Worm (Caenorhabditis elegans) whole organism, late embryonic: Measurements from ENCODE around the gene vamp-8.

ENCODE experiments used
- K02D7.2 ChIP-seq: sonication (generic microtip); optimal IDR thresholded peaks from 2 replicates; lab custom pipeline; 2017; ENCODE audit warnings: mild to moderate bottlenecking, missing genetic modification characterization, missing compliant biosample characterization
- K09A11.1 ChIP-seq: sonication (generic microtip); optimal IDR thresholded peaks from 2 replicates; lab custom pipeline; 2017; ENCODE audit warnings: antibody characterized with exemption, mild to moderate bottlenecking, missing genetic modification characterization, missing compliant biosample characterization; ENCODE audit not compliant: insufficient read depth
- ama-1 ChIP-seq: fragments of 150-350 bp; optimal IDR thresholded peaks from 2 replicates; lab custom pipeline; 2014
- ceh-18 ChIP-seq: sonication (generic microtip); optimal IDR thresholded peaks from 2 replicates; lab custom pipeline; 2016; ENCODE audit warnings: missing genetic modification characterization, missing compliant biosample characterization
- hlh-13 ChIP-seq: fragments of 200-800 bp; sonication (Bioruptor generic); optimal IDR thresholded peaks from 2 replicates; lab custom pipeline; 2018; ENCODE audit warnings: mild to moderate bottlenecking, missing genetic modification characterization, missing compliant biosample characterization
- lim-6 ChIP-seq: sonication (generic microtip); optimal IDR thresholded peaks from 2 replicates; lab custom pipeline; 2016; ENCODE audit warnings: missing genetic modification characterization, missing compliant biosample characterization
- nhr-11 ChIP-seq: fragments of 150-350 bp; optimal IDR thresholded peaks from 2 replicates; lab custom pipeline; 2014; ENCODE audit warnings: missing biosample characterization, missing genetic modification characterization
- nhr-232 ChIP-seq: sonication (generic microtip); optimal IDR thresholded peaks from 2 replicates; lab custom pipeline; 2016; ENCODE audit warnings: missing genetic modification characterization, missing compliant biosample characterization
- odd-2 ChIP-seq: sonication (generic microtip); optimal IDR thresholded peaks from 2 replicates; lab custom pipeline; 2017; ENCODE audit warnings: antibody characterized with exemption, mild to moderate bottlenecking, missing genetic modification characterization, missing compliant biosample characterization
- pqm-1 ChIP-seq: sonication (generic microtip); optimal IDR thresholded peaks from 2 replicates; lab custom pipeline; 2016; ENCODE audit warnings: missing genetic modification characterization, missing compliant biosample characterization
- sdc-2 ChIP-seq: sonication (generic microtip); optimal IDR thresholded peaks from 2 replicates; lab custom pipeline; 2016; ENCODE audit warnings: missing genotype, missing genetic modification characterization, missing compliant biosample characterization
- unc-3 ChIP-seq, 2 experiments: fragments of 200-800 bp in 1 of 2; sonication (Bioruptor generic) in 1 of 2; sonication (generic microtip) in 1 of 2; conservative IDR thresholded peaks in 1 of 2; optimal IDR thresholded peaks in 1 of 2; 2 replicates each; pipeline versions ENCODE4 v1.3.6 to Lab custom; 2016 to 2022; ENCODE audit warnings: missing compliant biosample characterization in 2 of 2, missing genetic modification characterization in 2 of 2, missing genetic modification reagents in 1 of 2

DNA sequence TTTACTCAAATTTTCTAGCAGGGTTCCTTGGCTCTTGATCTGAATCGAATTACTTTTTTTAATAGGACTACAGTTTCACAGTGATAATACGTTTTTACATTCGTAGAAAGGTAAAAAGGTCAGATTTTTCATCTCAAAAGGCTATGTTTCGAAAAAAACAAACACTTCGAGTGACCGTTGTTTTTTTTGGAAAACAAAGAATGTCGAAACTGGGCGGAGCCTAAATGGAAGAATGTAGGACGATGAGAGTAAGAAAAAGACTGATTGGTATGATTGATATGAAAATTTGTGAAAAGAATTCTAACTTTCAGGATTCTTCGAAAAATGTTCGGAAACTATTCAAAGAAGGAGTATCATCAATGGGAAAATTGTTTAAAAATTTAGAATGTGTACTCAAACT lies 47.9 kb upstream of the vamp-8 start, which contains the start of gene Y37A1A.2:
- no peak for TF ChIP-seq odd-2 (tag; lab: Kevin White, UChicago)
- TF ChIP-seq lim-6 (tag; lab: Kevin White, UChicago): no peak
- no peak for TF ChIP-seq K02D7.2
- no peak for TF ChIP-seq ceh-18 (tag; lab: Kevin White, UChicago)
- no peak for TF ChIP-seq nhr-11 (tag; lab: Kevin White, UChicago)
- TF ChIP-seq hlh-13 (GFP tag; lab: Kevin White, UChicago): no peak
- no peak for TF ChIP-seq sdc-2
- TF ChIP-seq pqm-1: no peak
- TF ChIP-seq nhr-232 (tag; lab: Kevin White, UChicago): no peak
- TF ChIP-seq K09A11.1 (tag; lab: Kevin White, UChicago): no peak
- no peak for TF ChIP-seq ama-1 (lab: Kevin White, UChicago)
- no peak for TF ChIP-seq unc-3 (GFP tag; conservative IDR thresholded peaks at IDR 0.05; lab: Robert Waterston, UW)
- no peak for TF ChIP-seq unc-3 (tag; optimal IDR thresholded peaks at IDR 0.05; lab: Kevin White, UChicago)
